Worm (Caenorhabditis elegans) whole organism, late embryonic: ENCODE measurements around the gene mans-4.

Experiments used
- ceh-45 ChIP-seq: fragments of 200-800 bp; sonication (Bioruptor generic); IDR thresholded peaks from 2 replicates; pipeline ENCODE4 v1.3.6; 2022; ENCODE audit warnings: missing genetic modification reagents, missing genetic modification characterization, missing compliant biosample characterization
- ceh-9 ChIP-seq: sonication (generic microtip); optimal IDR thresholded peaks from 2 replicates; lab custom pipeline; 2016; ENCODE audit warnings: mild to moderate bottlenecking, missing genetic modification characterization, inconsistent platforms, missing compliant biosample characterization
- pha-4 ChIP-seq: fragments of 150-350 bp; optimal IDR thresholded peaks from 2 replicates; lab custom pipeline; 2018; ENCODE audit warnings: missing biosample characterization, missing genetic modification reagents, missing genetic modification characterization

- TF ChIP-seq pha-4 (tag; lab: Kevin White, UChicago) (no peak), ceh-45 (GFP tag; lab: Robert Waterston, UW) (no peak), ceh-9 (tag; lab: Kevin White, UChicago) (no peak)
Measured at ce11 chrIV:9040393-9040792, 38.0 kb downstream of the mans-4 start, which contains the start of gene Y73F4A.3.
